Fruit fly (Drosophila melanogaster) whole organism, adult: ENCODE measurements around the gene vir-1.

Experiments
- CG11617 ChIP-seq: fragments of 200-800 bp; sonication (Bioruptor generic); optimal IDR thresholded peaks from 2 replicates; lab custom pipeline; 2017; ENCODE audit warnings: mild to moderate bottlenecking, missing biosample characterization, missing genetic modification reagents, missing genetic modification characterization
- CG12768 ChIP-seq: fragments of 200-800 bp; sonication (Bioruptor generic); optimal IDR thresholded peaks from 2 replicates; lab custom pipeline; 2017; ENCODE audit warnings: missing biosample characterization, missing genetic modification characterization, mild to moderate bottlenecking, moderate library complexity, missing genetic modification reagents
- CG14711 ChIP-seq: fragments of 200-800 bp; sonication (Bioruptor generic); optimal IDR thresholded peaks from 2 replicates; lab custom pipeline; 2018; ENCODE audit warnings: missing biosample characterization, mild to moderate bottlenecking, missing genetic modification characterization, moderate library complexity
- CG1620 ChIP-seq: fragments of 200-800 bp; sonication (Bioruptor generic); optimal IDR thresholded peaks from 2 replicates; lab custom pipeline; 2016; ENCODE audit warnings: missing biosample characterization, missing genetic modification characterization
- CG33017 ChIP-seq: fragments of 200-800 bp; sonication (Bioruptor generic); optimal IDR thresholded peaks from 2 replicates; lab custom pipeline; 2018; ENCODE audit warnings: missing biosample characterization, mild to moderate bottlenecking, missing genetic modification characterization, moderate library complexity
- CG5204 ChIP-seq: fragments of 200-800 bp; sonication (Bioruptor generic); optimal IDR thresholded peaks from 2 replicates; lab custom pipeline; 2016; ENCODE audit warnings: missing biosample characterization, missing genetic modification characterization
- CG7045 ChIP-seq: fragments of 200-800 bp; sonication (Bioruptor generic); optimal IDR thresholded peaks from 2 replicates; lab custom pipeline; 2017; ENCODE audit warnings: missing biosample characterization, mild to moderate bottlenecking, missing genetic modification characterization
- CG7101 ChIP-seq: fragments of 200-800 bp; sonication (Bioruptor generic); optimal IDR thresholded peaks from 2 replicates; lab custom pipeline; 2018; ENCODE audit warnings: missing biosample characterization, mild to moderate bottlenecking, missing genetic modification characterization, moderate library complexity
- Clk ChIP-seq: fragments of 200-800 bp; sonication (Bioruptor generic); optimal IDR thresholded peaks from 2 replicates; lab custom pipeline; 2017; ENCODE audit warnings: missing biosample characterization, missing genetic modification characterization
- Crg-1 ChIP-seq: fragments of 200-800 bp; sonication (Bioruptor generic); optimal IDR thresholded peaks from 2 replicates; lab custom pipeline; 2016; ENCODE audit warnings: missing biosample characterization, missing genetic modification characterization
- Hr96 ChIP-seq: fragments of 200-800 bp; sonication (Bioruptor generic); optimal IDR thresholded peaks from 2 replicates; lab custom pipeline; 2016; ENCODE audit warnings: missing biosample characterization, missing genetic modification characterization
- Mnt ChIP-seq: fragments of 200-800 bp; sonication (Bioruptor generic); optimal IDR thresholded peaks from 2 replicates; lab custom pipeline; 2016; ENCODE audit warnings: missing biosample characterization, mild to moderate bottlenecking, missing genetic modification characterization
- bab1 ChIP-seq: fragments of 200-800 bp; sonication (Bioruptor generic); optimal IDR thresholded peaks from 3 replicates; lab custom pipeline; 2019; ENCODE audit warnings: missing biosample characterization, mild to moderate bottlenecking, missing genetic modification characterization, moderate library complexity
- cic ChIP-seq: fragments of 200-800 bp; sonication (Bioruptor generic); optimal IDR thresholded peaks from 2 replicates; lab custom pipeline; 2017; ENCODE audit warnings: missing biosample characterization, mild to moderate bottlenecking, missing genetic modification characterization, moderate library complexity
- cnc ChIP-seq, 2 experiments: fragments of >200 bp; optimal IDR thresholded peaks; 2 replicates each; lab custom pipeline; 2017
- kay ChIP-seq: fragments of 200-800 bp; sonication (Bioruptor generic); peaks from one replicate; lab custom pipeline; 2016; ENCODE audit warnings: missing biosample characterization, missing genetic modification characterization, borderline replicate concordance
- ovo ChIP-seq: fragments of 200-800 bp; sonication (Bioruptor generic); optimal IDR thresholded peaks from 2 replicates; lab custom pipeline; 2016; ENCODE audit warnings: missing biosample characterization, missing genetic modification characterization
- pad ChIP-seq: fragments of 200-800 bp; sonication (Bioruptor generic); optimal IDR thresholded peaks from 3 replicates; lab custom pipeline; 2017; ENCODE audit warnings: missing biosample characterization, missing genetic modification characterization, mild to moderate bottlenecking, moderate library complexity, missing genetic modification reagents
- tj ChIP-seq: fragments of 200-800 bp; sonication (Bioruptor generic); optimal IDR thresholded peaks from 3 replicates; lab custom pipeline; 2017; ENCODE audit warnings: missing biosample characterization, mild to moderate bottlenecking, missing genetic modification characterization, moderate library complexity
- toe ChIP-seq: fragments of 200-800 bp; sonication (Bioruptor generic); optimal IDR thresholded peaks from 2 replicates; lab custom pipeline; 2016; ENCODE audit warnings: missing biosample characterization, missing genetic modification characterization

The vir-1 gene

DNA sequence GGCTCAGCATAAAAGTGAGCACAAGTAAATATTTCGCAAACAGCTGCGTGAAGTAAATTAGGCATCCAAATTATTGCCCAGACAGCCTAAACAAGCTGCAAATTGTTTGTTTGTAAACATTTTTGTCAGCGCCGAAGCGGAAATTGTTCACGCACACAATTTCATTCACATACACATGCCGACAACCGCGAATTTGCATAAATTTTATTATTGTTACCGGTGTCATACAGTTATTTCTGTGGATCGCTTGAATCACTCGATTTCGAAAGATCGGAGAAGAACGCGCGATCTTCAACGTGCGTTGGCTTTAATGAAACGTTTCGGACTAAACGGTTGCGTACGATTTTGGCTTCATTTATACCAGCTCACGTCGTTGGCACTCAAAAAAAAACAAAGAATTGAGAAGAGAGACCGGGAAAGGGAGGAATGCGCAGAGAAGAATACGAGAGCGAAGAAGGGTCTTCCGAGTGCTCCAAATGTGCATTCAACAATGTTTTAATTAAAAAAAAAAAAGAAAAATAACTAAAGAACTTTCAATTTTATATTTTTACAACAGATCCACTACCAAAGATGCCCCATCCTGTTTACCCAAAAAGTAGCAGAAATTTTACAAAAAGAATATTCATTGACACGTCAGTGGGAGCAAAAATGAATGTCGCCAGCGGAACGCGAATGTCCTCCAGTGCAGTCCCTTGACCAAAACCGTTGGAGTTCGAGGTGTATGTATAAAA, at the start of gene vir-1:
TSS of gene vir-1 (minus strand) at position 334 of the 731 bp plus-strand sequence.
- TF ChIP-seq Hr96 (no peak), CG7101 (tag; lab: Kevin White, UChicago) (no peak), Mnt (GFP tag; lab: Kevin White, UChicago) (no peak), Crg-1 (GFP tag; lab: Kevin White, UChicago) (no peak), CG11617 (GFP tag; lab: Kevin White, UChicago) (no peak), CG12768 (GFP tag; lab: Kevin White, UChicago) (no peak), Clk (GFP tag; lab: Kevin White, UChicago) (no peak), CG33017 (tag; lab: Kevin White, UChicago) (no peak), CG7045 (no peak), CG14711 (tag; lab: Kevin White, UChicago) (no peak), CG5204 (no peak), toe (GFP tag; lab: Kevin White, UChicago) (no peak), CG1620 (GFP tag; lab: Kevin White, UChicago) (no peak), pad (no peak), cnc (optimal IDR thresholded peaks at IDR 0.05; lab: Kevin White, UChicago) (no peak), tj (GFP tag; lab: Kevin White, UChicago) (no peak), bab1 (GFP tag; lab: Kevin White, UChicago) (no peak), kay (GFP tag; lab: Kevin White, UChicago) (no peak), cic (GFP tag; lab: Kevin White, UChicago) (no peak)

DNA sequence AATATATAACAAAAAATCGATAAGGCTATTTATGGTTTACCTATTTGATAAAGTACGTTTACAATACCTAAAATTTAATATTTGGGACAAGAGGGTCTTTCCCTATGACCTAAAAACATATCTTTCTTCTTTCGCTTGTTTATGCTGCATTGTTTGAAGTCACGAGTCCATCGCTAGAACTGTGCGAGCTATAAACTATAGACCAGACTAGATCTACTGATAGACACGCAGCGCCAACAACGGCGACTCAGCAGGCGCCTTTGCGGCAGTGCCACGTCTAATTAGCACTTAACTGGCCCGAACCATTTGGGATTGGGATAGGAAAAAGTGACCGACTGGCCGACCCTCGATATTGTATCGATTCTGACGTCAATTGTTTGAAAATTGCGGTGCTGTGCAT, 49.7 kb upstream of the vir-1 start:
- TF ChIP-seq toe (GFP tag; lab: Kevin White, UChicago) (no peak), bab1 (GFP tag; lab: Kevin White, UChicago) (no peak), Mnt (GFP tag; lab: Kevin White, UChicago) (no peak), CG7101 (tag; lab: Kevin White, UChicago) (no peak), CG5204 (no peak), Hr96 (no peak), Clk (GFP tag; lab: Kevin White, UChicago) (no peak), CG12768 (GFP tag; lab: Kevin White, UChicago) (no peak), kay (GFP tag; lab: Kevin White, UChicago) (no peak), cnc (optimal IDR thresholded peaks at IDR 0.05; lab: Kevin White, UChicago) (no peak), cic (GFP tag; lab: Kevin White, UChicago) (no peak), CG1620 (GFP tag; lab: Kevin White, UChicago) (no peak), pad (no peak), CG7045 (no peak), ovo (GFP tag; lab: Kevin White, UChicago) (no peak), tj (GFP tag; lab: Kevin White, UChicago) (no peak), CG33017 (tag; lab: Kevin White, UChicago) (no peak), Crg-1 (GFP tag; lab: Kevin White, UChicago) (no peak), CG14711 (tag; lab: Kevin White, UChicago) (no peak)

- TF ChIP-seq tj (GFP tag; lab: Kevin White, UChicago) (no peak), Clk (GFP tag; lab: Kevin White, UChicago) (no peak), cic (GFP tag; lab: Kevin White, UChicago) (no peak), toe (GFP tag; lab: Kevin White, UChicago) (no peak), CG11617 (GFP tag; lab: Kevin White, UChicago) (no peak), pad (no peak), Hr96 (no peak), CG12768 (GFP tag; lab: Kevin White, UChicago) (no peak), CG1620 (GFP tag; lab: Kevin White, UChicago) (no peak), Crg-1 (GFP tag; lab: Kevin White, UChicago) (no peak), CG5204 (no peak), bab1 (GFP tag; lab: Kevin White, UChicago) (no peak)
Measured at dm6 chr2L:12471937-12472336, 48.7 kb upstream of the vir-1 start.

dm6 chr2L:12469235-12469634, 46.0 kb upstream of the vir-1 start:
- TF ChIP-seq cnc (optimal IDR thresholded peaks at IDR 0.05; lab: Kevin White, UChicago) = no peak

- no peak for TF ChIP-seq CG14711 (tag; lab: Kevin White, UChicago)
- TF ChIP-seq cnc (optimal IDR thresholded peaks at IDR 0.05; lab: Kevin White, UChicago) = no peak
- TF ChIP-seq toe (GFP tag; lab: Kevin White, UChicago) = no peak
- TF ChIP-seq ovo (GFP tag; lab: Kevin White, UChicago) = no peak
- no peak for TF ChIP-seq Hr96
- no peak for TF ChIP-seq pad
- TF ChIP-seq CG11617 (GFP tag; lab: Kevin White, UChicago) = no peak
- TF ChIP-seq cic (GFP tag; lab: Kevin White, UChicago) = no peak
- no peak for TF ChIP-seq kay (GFP tag; lab: Kevin White, UChicago)
- TF ChIP-seq tj (GFP tag; lab: Kevin White, UChicago) = no peak
- no peak for TF ChIP-seq bab1 (GFP tag; lab: Kevin White, UChicago)
- TF ChIP-seq CG7101 (tag; lab: Kevin White, UChicago) = no peak
- TF ChIP-seq CG33017 (tag; lab: Kevin White, UChicago) = no peak
- TF ChIP-seq CG5204 = no peak
Measured at dm6 chr2L:12468813-12469212, 45.6 kb upstream of the vir-1 start.

DNA sequence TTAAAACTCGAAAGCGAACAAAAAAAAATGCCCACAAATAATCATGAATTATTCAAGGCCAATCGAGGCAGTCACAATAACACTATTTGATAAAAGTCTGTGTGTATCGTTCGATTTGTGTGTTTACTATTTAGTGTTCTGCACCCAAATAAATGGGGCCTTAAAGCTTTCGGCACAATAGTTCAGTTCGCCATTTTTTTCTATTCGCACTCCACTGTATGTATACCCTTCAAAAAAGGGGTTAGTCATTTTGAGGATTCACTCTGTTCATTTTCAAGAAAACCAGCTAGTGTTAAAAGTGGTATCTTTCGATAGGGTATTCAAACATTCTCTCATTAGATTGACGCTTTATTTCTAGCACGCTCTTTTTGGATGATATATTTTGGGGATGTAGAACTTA, 44.4 kb upstream of the vir-1 start:
- no peak for TF ChIP-seq CG5204
- TF ChIP-seq tj (GFP tag; lab: Kevin White, UChicago) = peak; percentile 19
- TF ChIP-seq pad = no peak
- TF ChIP-seq Mnt (GFP tag; lab: Kevin White, UChicago) = no peak
- no peak for TF ChIP-seq kay (GFP tag; lab: Kevin White, UChicago)
- no peak for TF ChIP-seq CG12768 (GFP tag; lab: Kevin White, UChicago)
- peak; percentile 12 for TF ChIP-seq CG7101 (tag; lab: Kevin White, UChicago)
- TF ChIP-seq Crg-1 (GFP tag; lab: Kevin White, UChicago) = no peak
- TF ChIP-seq toe (GFP tag; lab: Kevin White, UChicago) = no peak
- no peak for TF ChIP-seq CG11617 (GFP tag; lab: Kevin White, UChicago)
- TF ChIP-seq ovo (GFP tag; lab: Kevin White, UChicago) = no peak
- TF ChIP-seq Hr96 = no peak
- TF ChIP-seq cic (GFP tag; lab: Kevin White, UChicago) = peak; percentile 17
- no peak for TF ChIP-seq bab1 (GFP tag; lab: Kevin White, UChicago)
- no peak for TF ChIP-seq Clk (GFP tag; lab: Kevin White, UChicago)
- peak; percentile 13 for TF ChIP-seq CG14711 (tag; lab: Kevin White, UChicago)
- no peak for TF ChIP-seq CG1620 (GFP tag; lab: Kevin White, UChicago)
- no peak for TF ChIP-seq CG7045
- TF ChIP-seq CG33017 (tag; lab: Kevin White, UChicago) = peak; percentile 33
